Worm (Caenorhabditis elegans): Measurements from ENCODE around the gene hmg-4.

DNA sequence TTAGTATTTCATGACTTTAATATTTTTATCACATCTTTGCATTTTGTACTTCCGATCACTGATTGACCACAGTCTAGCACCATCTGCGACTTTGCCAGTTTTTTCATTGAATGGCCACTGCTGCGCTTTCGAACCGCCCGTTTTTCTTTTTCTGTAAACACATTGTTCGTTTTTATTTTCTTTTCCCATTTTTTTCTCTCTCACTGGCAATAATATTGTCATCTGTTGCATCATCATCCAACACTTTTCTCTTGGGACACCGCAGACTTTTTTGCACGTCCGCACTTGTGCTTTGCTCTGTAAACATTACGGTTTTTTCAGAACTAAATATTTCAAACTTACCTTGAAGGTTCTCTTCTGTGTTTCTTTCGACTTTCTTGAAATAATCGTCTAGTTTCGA, 22.8 kb downstream of the hmg-4 start:
- TF ChIP-seq nhr-10 (tag; optimal IDR thresholded peaks at IDR 0.05), result no peak
- TF ChIP-seq hlh-30 (tag; optimal IDR thresholded peaks at IDR 0.05; ENCODE audit: insufficient read depth), result peak; percentile 40
- no peak for TF ChIP-seq lin-39 (tag; optimal IDR thresholded peaks at IDR 0.05)
- no peak for TF ChIP-seq pqm-1 (tag; optimal IDR thresholded peaks at IDR 0.05)

All from whole organism, L4 larva.